Worm (Caenorhabditis elegans) whole organism, mixed stage, embryonic: ENCODE results near the gene ZK377.15.

Experiments used
- hlh-1 ChIP-seq: fragments of 150-350 bp; optimal IDR thresholded peaks from 2 replicates; lab custom pipeline; 2014; ENCODE audit warnings: missing biosample characterization, missing genetic modification reagents, missing genetic modification characterization
- mep-1 ChIP-seq: fragments of 150-350 bp; optimal IDR thresholded peaks from 2 replicates; lab custom pipeline; 2017; ENCODE audit warnings: missing biosample characterization, missing genetic modification reagents, missing genetic modification characterization, inconsistent platforms
- snpc-4 ChIP-seq: fragments of 150-350 bp; optimal IDR thresholded peaks from 2 replicates; lab custom pipeline; 2014; ENCODE audit warnings: missing biosample characterization, missing genetic modification characterization
- ztf-11 ChIP-seq: fragments of 150-350 bp; optimal IDR thresholded peaks from 2 replicates; lab custom pipeline; 2014; ENCODE audit warnings: missing biosample characterization, missing genetic modification characterization

DNA sequence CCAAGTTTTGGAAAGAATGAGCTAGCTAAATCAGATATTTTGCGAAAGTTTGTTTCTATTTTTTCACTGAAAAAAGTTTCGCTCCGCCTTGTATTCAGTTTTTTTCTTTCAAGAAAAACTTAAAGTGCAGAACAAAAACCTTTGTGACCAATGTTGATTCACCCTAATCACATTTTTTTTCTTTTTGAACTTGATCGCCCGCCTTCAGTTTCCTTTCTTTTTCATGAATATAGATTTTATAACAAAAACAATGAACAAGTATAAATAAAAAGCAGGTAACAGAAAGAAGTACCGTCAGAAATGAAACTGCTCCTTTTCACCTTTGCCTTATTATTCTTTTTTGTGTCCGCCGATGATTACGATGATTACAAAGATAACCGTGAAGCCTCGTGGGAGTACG is 22.2 kb downstream of the ZK377.15 start, which contains the start of gene ZK813.2:
- TF ChIP-seq hlh-1 (tag; lab: Kevin White, UChicago) (no peak), ztf-11 (no peak), mep-1 (tag; lab: Kevin White, UChicago) (no peak), snpc-4 (tag; lab: Kevin White, UChicago) (no peak)
